Worm (Caenorhabditis elegans): ENCODE measurements around the gene T18D3.9.
A peak's percentile ranks its signal among the peaks of the same experiment; 100 is the strongest.

The T18D3.9 gene

DNA sequence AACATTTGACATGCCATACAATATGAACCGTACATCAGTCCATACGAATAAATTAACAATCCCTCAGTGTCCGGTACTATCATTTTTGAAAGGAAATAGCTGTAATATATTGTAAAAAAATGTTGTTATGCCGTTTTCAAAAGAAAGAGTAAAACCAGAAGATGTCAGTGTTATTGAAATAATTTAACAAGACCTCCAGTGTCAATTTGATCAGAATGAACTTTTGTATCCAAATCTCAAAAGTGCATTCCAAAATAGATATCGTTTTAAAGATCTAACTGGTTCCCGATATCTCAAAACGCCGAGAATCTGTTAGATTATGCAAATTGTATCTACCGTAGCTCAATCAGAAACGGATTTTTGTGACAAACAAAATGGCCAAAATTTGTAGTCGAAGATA, 7.3 kb upstream of the T18D3.9 start, which contains the start of gene odr-7:
Gene odr-7, minus strand, starts transcription at position 101 of the 400 bp plus-strand sequence.
- TF ChIP-seq chd-7 (tag; optimal IDR thresholded peaks at IDR 0.05) (no peak), tlf-1 (GFP tag; optimal IDR thresholded peaks at IDR 0.05) (no peak), F52B5.7 (tag; optimal IDR thresholded peaks at IDR 0.05) (no peak), Y53G8AR.9 (GFP tag; conservative IDR thresholded peaks at IDR 0.05) (no peak), athp-1 (tag; optimal IDR thresholded peaks at IDR 0.05) (no peak), somi-1 (GFP tag; optimal IDR thresholded peaks at IDR 0.05) (no peak), sdz-38 (tag; optimal IDR thresholded peaks at IDR 0.05) (no peak), B0336.3 (GFP tag; IDR thresholded peaks at IDR 0.05) (no peak)

DNA sequence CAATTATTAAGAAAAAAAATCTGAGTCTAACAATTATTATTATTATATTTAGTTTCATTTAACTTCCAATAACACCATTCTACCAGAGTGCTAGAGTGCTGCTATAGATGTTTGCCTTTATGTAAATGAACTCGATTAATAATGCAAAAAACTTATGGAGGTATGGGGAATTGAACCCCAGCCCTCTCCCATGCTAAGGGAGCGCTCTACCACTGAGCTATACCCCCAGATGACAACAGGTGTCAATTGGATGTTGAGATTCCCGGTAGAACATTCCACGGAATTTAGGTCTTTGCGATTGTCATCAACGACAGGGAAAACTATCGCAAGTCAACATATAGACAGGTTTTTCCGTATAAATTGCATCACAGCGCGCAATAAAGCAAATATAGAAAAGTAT, 3.8 kb upstream of the T18D3.9 start:
- TF ChIP-seq F33H1.4 (GFP tag; IDR thresholded peaks at IDR 0.05) (no peak), pbrm-1 (GFP tag; IDR thresholded peaks at IDR 0.05) (peak; percentile 84), repo-1 (tag; optimal IDR thresholded peaks at IDR 0.05) (peak; percentile 76), ztf-6 (GFP tag; IDR thresholded peaks at IDR 0.05) (no peak), C06A6.2 (GFP tag; conservative IDR thresholded peaks at IDR 0.05) (no peak), dpl-1 (GFP tag; optimal IDR thresholded peaks at IDR 0.05) (peak; percentile 5), cebp-2 (GFP tag; IDR thresholded peaks at IDR 0.05) (peak; percentile 71; the same call in 1 of the 2 replicates), F23B12.7 (tag; optimal IDR thresholded peaks at IDR 0.05; ENCODE audit: insufficient read depth) (peak; percentile 83), Y67H2A.10 (GFP tag; conservative IDR thresholded peaks at IDR 0.05) (no peak), efl-1 (GFP tag; optimal IDR thresholded peaks at IDR 0.05) (no peak), hmg-1.2 (GFP tag; IDR thresholded peaks at IDR 0.05) (peak; percentile 73), rpc-1 (optimal IDR thresholded peaks at IDR 0.05) (peak; percentile 90), rpc-1 (tag; optimal IDR thresholded peaks at IDR 0.05) (peak; percentile 95), pha-4 (tag; optimal IDR thresholded peaks at IDR 0.05) (no peak), sea-2 (GFP tag; IDR thresholded peaks at IDR 0.05) (no peak), snpc-4 (GFP tag; optimal IDR thresholded peaks at IDR 0.05) (peak; percentile 65), snpc-4 (tag; optimal IDR thresholded peaks at IDR 0.05) (peak in 2 of 4 experiments; percentile 58 to 62), madf-10 (tag; optimal IDR thresholded peaks at IDR 0.05) (peak; percentile 80), aptf-3 (GFP tag; IDR thresholded peaks at IDR 0.05) (peak; percentile 81; the same call in 1 of the 2 replicates), mxl-1 (tag; optimal IDR thresholded peaks at IDR 0.05) (peak; percentile 60), ztf-25 (GFP tag; IDR thresholded peaks at IDR 0.05) (no peak), somi-1 (GFP tag; optimal IDR thresholded peaks at IDR 0.05) (peak; percentile 8), ceh-40 (GFP tag; IDR thresholded peaks at IDR 0.05) (0 out of 2 replicates have a peak, but pooled peaks have one; percentile 65), nfya-2 (GFP tag; IDR thresholded peaks at IDR 0.05) (no peak), ets-4 (GFP tag; optimal IDR thresholded peaks at IDR 0.05) (peak; percentile 59), hlh-26 (GFP tag; conservative IDR thresholded peaks at IDR 0.05) (no peak), mel-28 (tag; optimal IDR thresholded peaks at IDR 0.05; ENCODE audit: borderline replicate concordance) (no peak), chd-7 (tag; optimal IDR thresholded peaks at IDR 0.05) (peak; percentile 73), nhr-27 (tag; optimal IDR thresholded peaks at IDR 0.05) (peak; percentile 74), nhr-80 (tag; optimal IDR thresholded peaks at IDR 0.05) (peak; percentile 30), unc-130 (GFP tag; optimal IDR thresholded peaks at IDR 0.05) (peak; percentile 37), nhr-179 (tag; optimal IDR thresholded peaks at IDR 0.05) (peak; percentile 50), ccch-3 (GFP tag; optimal IDR thresholded peaks at IDR 0.05) (peak; percentile 44), T07F8.4 (tag; optimal IDR thresholded peaks at IDR 0.05) (peak; percentile 60), tbx-9 (tag; optimal IDR thresholded peaks at IDR 0.05; ENCODE audit: borderline replicate concordance) (peak; percentile 16), F52B5.7 (tag; optimal IDR thresholded peaks at IDR 0.05) (peak; percentile 69), sptf-2 (GFP tag; optimal IDR thresholded peaks at IDR 0.05) (peak; percentile 59), egl-44 (GFP tag; IDR thresholded peaks at IDR 0.05) (peak; percentile 97), nhr-90 (tag; optimal IDR thresholded peaks at IDR 0.05) (peak; percentile 85), F22D6.2 (tag; optimal IDR thresholded peaks at IDR 0.05) (peak; percentile 55), bed-2 (GFP tag; IDR thresholded peaks at IDR 0.05) (no peak), F49E8.2 (tag; optimal IDR thresholded peaks at IDR 0.05; ENCODE audit: insufficient read depth) (peak; percentile 20), F39B2.1 (GFP tag; IDR thresholded peaks at IDR 0.05) (no peak)

Data from whole organism, young adult.